Fruit fly (Drosophila melanogaster) whole organism, embryonic: ENCODE results near the gene msd1.

Source experiments
- CG4360 ChIP-seq: fragments of 200-800 bp; sonication (Bioruptor generic); IDR thresholded peaks from 2 replicates; pipeline ENCODE4 v1.3.6; 2022; ENCODE audit warnings: missing biosample characterization, missing genetic modification characterization
- CG6791 ChIP-seq: fragments of 200-800 bp; sonication (Bioruptor generic); IDR thresholded peaks from 3 replicates; pipeline ENCODE4 v1.3.6; 2022; ENCODE audit warnings: missing biosample characterization, missing genetic modification characterization; ENCODE audit not compliant: partially characterized antibody
- GATAe ChIP-seq: fragments of 200-800 bp; sonication (Bioruptor generic); conservative IDR thresholded peaks from 2 replicates; pipeline ENCODE4 v1.3.6; 2022; ENCODE audit warnings: missing biosample characterization, missing genetic modification characterization
- sna ChIP-seq: fragments of 200-800 bp; sonication (Bioruptor generic); IDR thresholded peaks from 2 replicates; pipeline ENCODE4 v1.3.6; 2022; ENCODE audit warnings: missing biosample characterization, missing genetic modification characterization; ENCODE audit not compliant: partially characterized antibody

DNA sequence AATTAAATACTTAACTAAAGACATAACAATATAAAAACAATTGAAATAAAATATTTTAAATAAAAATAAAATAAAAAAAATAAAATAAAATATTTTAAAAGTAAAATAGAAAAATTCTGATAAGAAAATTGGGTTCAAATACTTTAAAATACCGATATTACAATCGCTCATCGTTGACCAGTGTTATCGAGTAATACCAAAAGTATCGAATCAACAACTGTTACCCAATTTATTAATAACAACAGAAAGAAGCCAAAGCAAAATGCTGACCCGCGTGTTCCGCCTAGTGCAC lies 19.3 kb downstream of the msd1 start, which contains the start of gene CG9166:
- no peak for TF ChIP-seq CG6791 (GFP tag; lab: Robert Waterston, UW)
- no peak for TF ChIP-seq sna (GFP tag; lab: Robert Waterston, UW)
- no peak for TF ChIP-seq CG4360 (GFP tag; lab: Robert Waterston, UW)
- TF ChIP-seq GATAe (GFP tag; lab: Robert Waterston, UW), result no peak
